Worm (Caenorhabditis elegans) whole organism, L3 larva: Measurements from ENCODE around the gene rskd-1.
A peak's percentile ranks its signal among the peaks of the same experiment; 100 is the strongest.

Experiments
- aly-2 ChIP-seq: fragments of 150-350 bp; optimal IDR thresholded peaks from 2 replicates; lab custom pipeline; 2014; ENCODE audit warnings: missing biosample characterization, missing genetic modification characterization
- ama-1 ChIP-seq: fragments of 150-350 bp; optimal IDR thresholded peaks from 2 replicates; lab custom pipeline; 2018
- ceh-16 ChIP-seq: sonication (generic microtip); optimal IDR thresholded peaks from 2 replicates; lab custom pipeline; 2017; ENCODE audit warnings: missing biosample characterization, missing genetic modification characterization
- ceh-28 ChIP-seq: fragments of 150-350 bp; optimal IDR thresholded peaks from 2 replicates; lab custom pipeline; 2014; ENCODE audit warnings: missing biosample characterization, missing genetic modification reagents, missing genetic modification characterization
- ceh-9 ChIP-seq: sonication (generic microtip); optimal IDR thresholded peaks from 2 replicates; lab custom pipeline; 2018; ENCODE audit warnings: missing biosample characterization, missing genetic modification characterization
- daf-12 ChIP-seq: fragments of 150-350 bp; optimal IDR thresholded peaks from 2 replicates; lab custom pipeline; 2014; ENCODE audit warnings: missing biosample characterization, missing genetic modification reagents, missing genetic modification characterization
- egl-27 ChIP-seq: sonication (generic microtip); optimal IDR thresholded peaks from 4 replicates; lab custom pipeline; 2017; ENCODE audit warnings: missing biosample characterization, missing genetic modification reagents, missing genetic modification characterization
- egl-5 ChIP-seq: fragments of 150-350 bp; optimal IDR thresholded peaks from 2 replicates; lab custom pipeline; 2017; ENCODE audit warnings: missing biosample characterization, missing genetic modification reagents, missing genetic modification characterization, inconsistent platforms
- elt-1 ChIP-seq: fragments of 150-350 bp; optimal IDR thresholded peaks from 2 replicates; lab custom pipeline; 2014; ENCODE audit warnings: missing biosample characterization, missing genetic modification characterization
- elt-2 ChIP-seq: sonication (generic microtip); optimal IDR thresholded peaks from 2 replicates; lab custom pipeline; 2016; ENCODE audit warnings: missing genetic modification reagents, mild to moderate bottlenecking, missing genetic modification characterization, missing compliant biosample characterization
- elt-3 ChIP-seq, 3 experiments: fragments of 150-350 bp in 1 of 3; sonication (generic microtip) in 2 of 3; optimal IDR thresholded peaks; 2 replicates in 2 of 3; 4 replicates in 1 of 3; lab custom pipeline; 2014 to 2017; ENCODE audit warnings: missing biosample characterization in 3 of 3, missing genetic modification characterization in 3 of 3
- fkh-10 ChIP-seq: sonication (generic microtip); optimal IDR thresholded peaks from 2 replicates; lab custom pipeline; 2017; ENCODE audit warnings: missing biosample characterization, missing genetic modification reagents, missing genetic modification characterization
- fkh-2 ChIP-seq: fragments of 150-350 bp; optimal IDR thresholded peaks from 2 replicates; lab custom pipeline; 2014; ENCODE audit warnings: missing biosample characterization, missing genetic modification reagents, missing genetic modification characterization
- hmg-11 ChIP-seq: sonication (generic microtip); optimal IDR thresholded peaks from 2 replicates; lab custom pipeline; 2016; ENCODE audit warnings: missing genetic modification characterization, missing compliant biosample characterization
- jun-1 ChIP-seq: fragments of 150-350 bp; optimal IDR thresholded peaks from 2 replicates; lab custom pipeline; 2014; ENCODE audit warnings: missing biosample characterization, missing genetic modification reagents, missing genetic modification characterization
- lin-15B ChIP-seq: fragments of 150-350 bp; optimal IDR thresholded peaks from 2 replicates; lab custom pipeline; 2014; ENCODE audit warnings: missing biosample characterization, missing genetic modification characterization
- lin-39 ChIP-seq: fragments of 150-350 bp; optimal IDR thresholded peaks from 2 replicates; lab custom pipeline; 2018; ENCODE audit warnings: missing biosample characterization, missing genetic modification reagents, missing genetic modification characterization
- lsy-12 ChIP-seq: sonication (generic microtip); optimal IDR thresholded peaks from 2 replicates; lab custom pipeline; 2016; ENCODE audit warnings: mild to moderate bottlenecking, missing genetic modification characterization, missing compliant biosample characterization
- mdl-1 ChIP-seq: fragments of 150-350 bp; optimal IDR thresholded peaks from 2 replicates; lab custom pipeline; 2014; ENCODE audit warnings: missing biosample characterization, missing genetic modification characterization
- nfya-1 ChIP-seq: sonication (generic microtip); optimal IDR thresholded peaks from 2 replicates; lab custom pipeline; 2017; ENCODE audit warnings: missing genetic modification characterization, mild to moderate bottlenecking, missing compliant biosample characterization, antibody characterized with exemption, moderate library complexity; ENCODE audit not compliant: insufficient read depth
- nhr-11 ChIP-seq: fragments of 150-350 bp; optimal IDR thresholded peaks from 2 replicates; lab custom pipeline; 2014; ENCODE audit warnings: missing biosample characterization, missing genetic modification characterization
- nhr-23 ChIP-seq: fragments of 150-350 bp; optimal IDR thresholded peaks from 2 replicates; lab custom pipeline; 2014; ENCODE audit warnings: missing biosample characterization, missing genetic modification reagents, missing genetic modification characterization
- nhr-237 ChIP-seq: fragments of 150-350 bp; optimal IDR thresholded peaks from 2 replicates; lab custom pipeline; 2014; ENCODE audit warnings: missing biosample characterization, missing genetic modification characterization
- nhr-25 ChIP-seq: sonication (generic microtip); optimal IDR thresholded peaks from 2 replicates; lab custom pipeline; 2017; ENCODE audit warnings: missing biosample characterization, missing genetic modification characterization
- nhr-28 ChIP-seq: fragments of 150-350 bp; optimal IDR thresholded peaks from 2 replicates; lab custom pipeline; 2014; ENCODE audit warnings: missing biosample characterization, missing genetic modification characterization
- nhr-43 ChIP-seq: sonication (generic microtip); optimal IDR thresholded peaks from 2 replicates; lab custom pipeline; 2016; ENCODE audit warnings: mild to moderate bottlenecking, missing genetic modification characterization, missing compliant biosample characterization; ENCODE audit not compliant: poor library complexity, severe bottlenecking
- nhr-67 ChIP-seq: fragments of 150-350 bp; optimal IDR thresholded peaks from 2 replicates; lab custom pipeline; 2014; ENCODE audit warnings: missing biosample characterization, missing genetic modification characterization
- nhr-76 ChIP-seq: fragments of 150-350 bp; sonication (generic microtip); optimal IDR thresholded peaks from 5 replicates; lab custom pipeline; 2014; ENCODE audit warnings: missing biosample characterization, missing genetic modification characterization
- nhr-77 ChIP-seq: fragments of 150-350 bp; optimal IDR thresholded peaks from 2 replicates; lab custom pipeline; 2014; ENCODE audit warnings: missing biosample characterization, missing genetic modification characterization
- pha-4 ChIP-seq: fragments of 150-350 bp; optimal IDR thresholded peaks from 2 replicates; lab custom pipeline; 2014; ENCODE audit warnings: missing biosample characterization, missing genetic modification reagents, missing genetic modification characterization
- pqm-1 ChIP-seq: fragments of 150-350 bp; optimal IDR thresholded peaks from 2 replicates; lab custom pipeline; 2017; ENCODE audit warnings: missing biosample characterization, missing genetic modification characterization, inconsistent platforms
- sea-2 ChIP-seq: fragments of 150-350 bp; sonication (generic microtip); optimal IDR thresholded peaks from 4 replicates; lab custom pipeline; 2014; ENCODE audit warnings: missing biosample characterization, missing genetic modification reagents, missing genetic modification characterization
- skn-1 ChIP-seq: fragments of 150-350 bp; optimal IDR thresholded peaks from 2 replicates; lab custom pipeline; 2014; ENCODE audit warnings: missing biosample characterization, missing genetic modification characterization
- snpc-4 ChIP-seq: fragments of 150-350 bp; optimal IDR thresholded peaks from 2 replicates; lab custom pipeline; 2014; ENCODE audit warnings: missing biosample characterization, missing genetic modification characterization
- unc-39 ChIP-seq: sonication (generic microtip); optimal IDR thresholded peaks from 4 replicates; lab custom pipeline; 2017; ENCODE audit warnings: missing biosample characterization, missing genetic modification characterization
- unc-62 ChIP-seq: fragments of 150-350 bp; sonication (generic microtip); optimal IDR thresholded peaks from 4 replicates; lab custom pipeline; 2014; ENCODE audit warnings: missing biosample characterization, missing genetic modification reagents, missing genetic modification characterization
- zag-1 ChIP-seq: fragments of 150-350 bp; optimal IDR thresholded peaks from 2 replicates; lab custom pipeline; 2014; ENCODE audit warnings: missing biosample characterization, missing genetic modification characterization

The rskd-1 gene

ce11 chrV:12299244-12299766, 10.9 kb upstream of the rskd-1 start:
- TF ChIP-seq pqm-1 (tag; lab: Kevin White, UChicago) (no peak), pha-4 (tag; lab: Kevin White, UChicago) (peak; percentile 68), unc-62 (no peak), nhr-76 (tag; lab: Kevin White, UChicago) (no peak), zag-1 (tag; lab: Kevin White, UChicago) (no peak), jun-1 (tag; lab: Kevin White, UChicago) (no peak), elt-1 (tag; lab: Kevin White, UChicago) (peak; percentile 79), nhr-23 (tag; lab: Kevin White, UChicago) (peak; percentile 23), lin-15B (tag; lab: Kevin White, UChicago) (no peak), skn-1 (tag; lab: Kevin White, UChicago) (no peak), nhr-67 (tag; lab: Kevin White, UChicago) (no peak), lin-39 (tag; lab: Kevin White, UChicago) (no peak)

ce11 chrV:12298184-12298583, 9.8 kb upstream of the rskd-1 start:
- TF ChIP-seq ceh-16 (tag; lab: Kevin White, UChicago), result no peak
- no peak for TF ChIP-seq ceh-9 (tag; lab: Kevin White, UChicago)
- no peak for TF ChIP-seq egl-27 (tag; lab: Kevin White, UChicago)
- no peak for TF ChIP-seq snpc-4 (tag; lab: Kevin White, UChicago)
- TF ChIP-seq nfya-1 (tag; lab: Kevin White, UChicago), result no peak
- TF ChIP-seq daf-12 (tag; lab: Kevin White, UChicago), result no peak
- peak; percentile 49 for TF ChIP-seq ama-1 (lab: Kevin White, UChicago)
- no peak for TF ChIP-seq nhr-77 (tag; lab: Kevin White, UChicago)
- no peak for TF ChIP-seq aly-2 (tag; lab: Kevin White, UChicago)
- TF ChIP-seq fkh-2 (tag; lab: Kevin White, UChicago), result no peak
- peak; percentile 72 for TF ChIP-seq elt-2 (tag; lab: Kevin White, UChicago)
- no peak for TF ChIP-seq nhr-67 (tag; lab: Kevin White, UChicago)
- no peak for TF ChIP-seq mdl-1
- TF ChIP-seq nhr-28 (tag; lab: Kevin White, UChicago), result no peak
- no peak for TF ChIP-seq unc-39
- no peak for TF ChIP-seq egl-5 (tag; lab: Kevin White, UChicago)
- no peak for TF ChIP-seq nhr-11 (tag; lab: Kevin White, UChicago)
- no peak for TF ChIP-seq skn-1 (tag; lab: Kevin White, UChicago)
- no peak for TF ChIP-seq zag-1 (tag; lab: Kevin White, UChicago)
- peak; percentile 33 for TF ChIP-seq pha-4 (tag; lab: Kevin White, UChicago)
- TF ChIP-seq pqm-1 (tag; lab: Kevin White, UChicago), result peak; percentile 59
- TF ChIP-seq lsy-12 (tag; lab: Kevin White, UChicago), result no peak
- TF ChIP-seq lin-15B (tag; lab: Kevin White, UChicago), result no peak
- no peak for TF ChIP-seq nhr-23 (tag; lab: Kevin White, UChicago)
- no peak for TF ChIP-seq ceh-28 (tag; lab: Kevin White, UChicago)
- TF ChIP-seq nhr-237 (tag; lab: Kevin White, UChicago), result no peak
- no peak for TF ChIP-seq lin-39 (tag; lab: Kevin White, UChicago)
- no peak for TF ChIP-seq nhr-43 (tag; lab: Kevin White, UChicago)
- no peak for TF ChIP-seq fkh-10 (GFP tag; lab: Kevin White, UChicago)
- no peak for TF ChIP-seq elt-3 (tag; optimal IDR thresholded peaks at IDR 0.05; lab: Kevin White, UChicago)
- no peak for TF ChIP-seq sea-2 (GFP tag; lab: Kevin White, UChicago)
- TF ChIP-seq unc-62, result no peak

ce11 chrV:12296794-12297193, 8.4 kb upstream of the rskd-1 start:
- no peak for TF ChIP-seq elt-3 (tag; optimal IDR thresholded peaks at IDR 0.05; lab: Kevin White, UChicago)
- TF ChIP-seq elt-1 (tag; lab: Kevin White, UChicago), result peak; percentile 16
- TF ChIP-seq elt-2 (tag; lab: Kevin White, UChicago), result no peak
- peak; percentile 5 for TF ChIP-seq nhr-23 (tag; lab: Kevin White, UChicago)
- no peak for TF ChIP-seq hmg-11 (tag; lab: Kevin White, UChicago)
- peak; percentile 6 for TF ChIP-seq nhr-43 (tag; lab: Kevin White, UChicago)
- TF ChIP-seq nhr-25, result peak; percentile 52
- no peak for TF ChIP-seq egl-27 (tag; lab: Kevin White, UChicago)
- TF ChIP-seq skn-1 (tag; lab: Kevin White, UChicago), result no peak
